Fruit fly (Drosophila melanogaster): ENCODE results near the gene ClC-a.

dm6 chr3R:11778012-11778865, 34.8 kb downstream of the ClC-a start:
- no peak for TF ChIP-seq usp (GFP tag; optimal IDR thresholded peaks at IDR 0.05)
- no peak for TF ChIP-seq CG9705 (GFP tag; optimal IDR thresholded peaks at IDR 0.05)
- peak; percentile 61 for TF ChIP-seq OdsH (GFP tag; optimal IDR thresholded peaks at IDR 0.05)
- no peak for TF ChIP-seq sage (GFP tag; optimal IDR thresholded peaks at IDR 0.05)
- peak; percentile 16 for TF ChIP-seq br (GFP tag; optimal IDR thresholded peaks at IDR 0.05)
- no peak for TF ChIP-seq Dif (GFP tag; optimal IDR thresholded peaks at IDR 0.05; ENCODE audit: partially characterized antibody)
- TF ChIP-seq HLH106 (tag; optimal IDR thresholded peaks at IDR 0.05) = peak; percentile 55
- no peak for TF ChIP-seq Jra (GFP tag; optimal IDR thresholded peaks at IDR 0.05)

All from whole organism, wandering third instar larva.